Worm (Caenorhabditis elegans) whole organism, young adult: ENCODE results near the gene snrp-200.

Experiments used
- C17E4.6 ChIP-seq: fragments of 200-800 bp; sonication (Bioruptor generic); IDR thresholded peaks from 2 replicates; pipeline ENCODE4 v1.3.6; 2022; ENCODE audit warnings: missing genetic modification reagents, missing genetic modification characterization, missing compliant biosample characterization
- F23B12.7 ChIP-seq: sonication (generic microtip); optimal IDR thresholded peaks from 2 replicates; lab custom pipeline; 2017; ENCODE audit warnings: missing genetic modification characterization, mild to moderate bottlenecking, missing compliant biosample characterization, antibody characterized with exemption, moderate library complexity; ENCODE audit not compliant: insufficient read depth
- F49E8.2 ChIP-seq: sonication (generic microtip); optimal IDR thresholded peaks from 3 replicates; lab custom pipeline; 2017; ENCODE audit warnings: missing genetic modification characterization, mild to moderate bottlenecking, missing compliant biosample characterization, antibody characterized with exemption, moderate library complexity; ENCODE audit not compliant: insufficient read depth
- F52B5.7 ChIP-seq: sonication (generic microtip); optimal IDR thresholded peaks from 2 replicates; lab custom pipeline; 2016; ENCODE audit warnings: mild to moderate bottlenecking, missing genetic modification characterization, missing compliant biosample characterization
- K12H6.12 ChIP-seq: fragments of 200-800 bp; sonication (Bioruptor generic); optimal IDR thresholded peaks from 2 replicates; lab custom pipeline; 2018; ENCODE audit warnings: mild to moderate bottlenecking, missing genetic modification characterization, missing compliant biosample characterization
- T07F8.4 ChIP-seq: sonication (generic microtip); optimal IDR thresholded peaks from 2 replicates; lab custom pipeline; 2016; ENCODE audit warnings: mild to moderate bottlenecking, missing genetic modification characterization, moderate library complexity, missing compliant biosample characterization
- Y53F4B.3 ChIP-seq: fragments of 200-800 bp; sonication (Bioruptor generic); IDR thresholded peaks from 2 replicates; pipeline ENCODE4 v1.3.6; 2022; ENCODE audit warnings: missing genetic modification reagents, missing genetic modification characterization, missing compliant biosample characterization
- Y53G8AR.9 ChIP-seq: fragments of 200-800 bp; sonication (Bioruptor generic); conservative IDR thresholded peaks from 2 replicates; pipeline ENCODE4 v1.3.6; 2022; ENCODE audit warnings: missing genetic modification reagents, missing genetic modification characterization, missing compliant biosample characterization
- Y56A3A.18 ChIP-seq: fragments of 200-800 bp; sonication (Bioruptor generic); IDR thresholded peaks from 2 replicates; pipeline ENCODE4 v1.3.6; 2022; ENCODE audit warnings: missing genetic modification reagents, missing genetic modification characterization, missing compliant biosample characterization
- Y79H2A.3 ChIP-seq: fragments of 200-800 bp; sonication (Bioruptor generic); conservative IDR thresholded peaks from 2 replicates; pipeline ENCODE4 v1.3.6; 2022; ENCODE audit warnings: missing genetic modification reagents, missing genetic modification characterization, missing compliant biosample characterization
- Y95B8A.8 ChIP-seq: fragments of 200-800 bp; sonication (Bioruptor generic); IDR thresholded peaks from 2 replicates; pipeline ENCODE4 v1.3.6; 2022; ENCODE audit warnings: missing genetic modification reagents, missing genetic modification characterization, missing compliant biosample characterization
- akir-1 ChIP-seq: fragments of 200-800 bp; sonication (Bioruptor generic); optimal IDR thresholded peaks from 2 replicates; lab custom pipeline; 2018; ENCODE audit warnings: mild to moderate bottlenecking, missing genetic modification characterization, moderate library complexity, missing compliant biosample characterization
- attf-5 ChIP-seq: fragments of 200-800 bp; sonication (Bioruptor generic); optimal IDR thresholded peaks from 2 replicates; lab custom pipeline; 2018; ENCODE audit warnings: mild to moderate bottlenecking, missing genetic modification characterization, missing compliant biosample characterization
- cebp-1 ChIP-seq, 2 experiments: fragments of 200-800 bp in 1 of 2; sonication (Bioruptor generic) in 1 of 2; sonication (generic microtip) in 1 of 2; IDR thresholded peaks in 1 of 2; optimal IDR thresholded peaks in 1 of 2; 2 replicates each; pipeline versions ENCODE4 v1.3.6 to Lab custom; 2017 to 2022; ENCODE audit warnings: missing compliant biosample characterization in 2 of 2, missing genetic modification characterization in 2 of 2, mild to moderate bottlenecking in 1 of 2, missing genetic modification reagents in 1 of 2, moderate library complexity in 1 of 2
- ceh-40 ChIP-seq: fragments of 200-800 bp; sonication (Bioruptor generic); IDR thresholded peaks from 2 replicates; pipeline ENCODE4 v1.3.6; 2022; ENCODE audit warnings: missing genetic modification characterization, missing compliant biosample characterization
- ceh-58 ChIP-seq: fragments of 200-800 bp; sonication (Bioruptor generic); IDR thresholded peaks from 2 replicates; pipeline ENCODE4 v1.3.6; 2022; ENCODE audit warnings: missing genetic modification characterization, missing compliant biosample characterization
- ceh-91 ChIP-seq: fragments of 200-800 bp; sonication (Bioruptor generic); IDR thresholded peaks from 2 replicates; pipeline ENCODE4 v1.3.6; 2022; ENCODE audit warnings: missing genetic modification reagents, missing genetic modification characterization, missing compliant biosample characterization
- die-1 ChIP-seq: sonication (generic microtip); optimal IDR thresholded peaks from 2 replicates; lab custom pipeline; 2016; ENCODE audit warnings: missing genotype, mild to moderate bottlenecking, missing genetic modification characterization, missing compliant biosample characterization
- dox-1 ChIP-seq: fragments of 200-800 bp; sonication (Bioruptor generic); IDR thresholded peaks from 2 replicates; pipeline ENCODE4 v1.3.6; 2022; ENCODE audit warnings: missing genetic modification reagents, missing genetic modification characterization, missing compliant biosample characterization
- dpff-1 ChIP-seq: sonication (generic microtip); optimal IDR thresholded peaks from 2 replicates; lab custom pipeline; 2017; ENCODE audit warnings: mild to moderate bottlenecking, missing genetic modification characterization, missing compliant biosample characterization
- efl-1 ChIP-seq: fragments of 150-350 bp; optimal IDR thresholded peaks from 2 replicates; lab custom pipeline; 2014; ENCODE audit warnings: missing biosample characterization, missing genetic modification reagents, missing genetic modification characterization
- ets-4 ChIP-seq: fragments of 200-800 bp; sonication (Bioruptor generic); optimal IDR thresholded peaks from 2 replicates; lab custom pipeline; 2018; ENCODE audit warnings: mild to moderate bottlenecking, missing genetic modification characterization, missing compliant biosample characterization
- fkh-3 ChIP-seq: sonication (generic microtip); optimal IDR thresholded peaks from 2 replicates; lab custom pipeline; 2016; ENCODE audit warnings: mild to moderate bottlenecking, missing genetic modification characterization, missing compliant biosample characterization
- gei-17 ChIP-seq: fragments of 200-800 bp; sonication (Bioruptor generic); optimal IDR thresholded peaks from 2 replicates; lab custom pipeline; 2018; ENCODE audit warnings: mild to moderate bottlenecking, missing genetic modification characterization, missing compliant biosample characterization
- him-1 ChIP-seq: sonication (generic microtip); optimal IDR thresholded peaks from 2 replicates; lab custom pipeline; 2016; ENCODE audit warnings: missing genotype, missing genetic modification reagents, missing genetic modification characterization, missing compliant biosample characterization
- hlh-26 ChIP-seq: fragments of 200-800 bp; sonication (Bioruptor generic); conservative IDR thresholded peaks from 2 replicates; pipeline ENCODE4 v1.3.6; 2022; ENCODE audit warnings: missing genetic modification reagents, missing genetic modification characterization, missing compliant biosample characterization
- let-526 ChIP-seq: fragments of 200-800 bp; sonication (Bioruptor generic); IDR thresholded peaks from 2 replicates; pipeline ENCODE4 v1.3.6; 2022; ENCODE audit warnings: missing genetic modification reagents, missing genetic modification characterization, missing compliant biosample characterization
- let-607 ChIP-seq, 2 experiments: fragments of 200-800 bp in 1 of 2; sonication (Bioruptor generic) in 1 of 2; sonication (generic microtip) in 1 of 2; optimal IDR thresholded peaks; 2 replicates each; lab custom pipeline; 2016 to 2018; ENCODE audit warnings: mild to moderate bottlenecking in 2 of 2, missing compliant biosample characterization in 2 of 2, missing genetic modification characterization in 2 of 2, moderate library complexity in 2 of 2, missing genotype in 1 of 2
- lir-1 ChIP-seq: fragments of 200-800 bp; sonication (Bioruptor generic); conservative IDR thresholded peaks from 2 replicates; pipeline ENCODE4 v1.3.6; 2022; ENCODE audit warnings: missing genetic modification reagents, missing genetic modification characterization, missing compliant biosample characterization
- madf-8 ChIP-seq: fragments of 200-800 bp; sonication (Bioruptor generic); conservative IDR thresholded peaks from 2 replicates; pipeline ENCODE4 v1.3.6; 2022; ENCODE audit warnings: missing genetic modification reagents, missing genetic modification characterization, missing compliant biosample characterization
- mcd-1 ChIP-seq: fragments of 200-800 bp; sonication (Bioruptor generic); IDR thresholded peaks from 2 replicates; pipeline ENCODE4 v1.3.6; 2022; ENCODE audit warnings: missing genetic modification reagents, missing genetic modification characterization, missing compliant biosample characterization
- nfya-1 ChIP-seq: sonication (generic microtip); optimal IDR thresholded peaks from 2 replicates; lab custom pipeline; 2017; ENCODE audit warnings: antibody characterized with exemption, missing compliant biosample characterization, missing genetic modification characterization, borderline replicate concordance; ENCODE audit not compliant: insufficient read depth
- nhr-27 ChIP-seq: fragments of 200-800 bp; sonication (Bioruptor generic); optimal IDR thresholded peaks from 2 replicates; lab custom pipeline; 2018; ENCODE audit warnings: mild to moderate bottlenecking, missing genetic modification characterization, moderate library complexity, missing compliant biosample characterization
- pbrm-1 ChIP-seq: fragments of 200-800 bp; sonication (Bioruptor generic); IDR thresholded peaks from 2 replicates; pipeline ENCODE4 v1.3.6; 2022; ENCODE audit warnings: missing genetic modification reagents, missing genetic modification characterization, missing compliant biosample characterization
- sea-2 ChIP-seq: fragments of 200-800 bp; sonication (Bioruptor generic); IDR thresholded peaks from 2 replicates; pipeline ENCODE4 v1.3.6; 2022; ENCODE audit warnings: missing genetic modification characterization, missing compliant biosample characterization
- snpc-1.1 ChIP-seq: sonication (generic microtip); optimal IDR thresholded peaks from 2 replicates; lab custom pipeline; 2017; ENCODE audit warnings: missing genetic modification characterization, mild to moderate bottlenecking, missing compliant biosample characterization, antibody characterized with exemption, moderate library complexity, missing genotype, missing genetic modification reagents; ENCODE audit not compliant: insufficient read depth
- somi-1 ChIP-seq: fragments of 200-800 bp; sonication (Bioruptor generic); optimal IDR thresholded peaks from 2 replicates; lab custom pipeline; 2018; ENCODE audit warnings: mild to moderate bottlenecking, missing genetic modification characterization, missing compliant biosample characterization
- tbp1 ChIP-seq: fragments of 200-800 bp; sonication (Bioruptor generic); optimal IDR thresholded peaks from 2 replicates; lab custom pipeline; 2018; ENCODE audit warnings: mild to moderate bottlenecking, missing genetic modification characterization, missing compliant biosample characterization
- tbx-9 ChIP-seq: sonication (generic microtip); optimal IDR thresholded peaks from 2 replicates; lab custom pipeline; 2016; ENCODE audit warnings: borderline replicate concordance, missing genetic modification characterization, inconsistent platforms, missing compliant biosample characterization
- zfh-2 ChIP-seq: fragments of 200-800 bp; sonication (Bioruptor generic); conservative IDR thresholded peaks from 2 replicates; pipeline ENCODE4 v1.3.6; 2022; ENCODE audit warnings: missing genetic modification reagents, missing genetic modification characterization, missing compliant biosample characterization
- ztf-22 ChIP-seq: fragments of 200-800 bp; sonication (Bioruptor generic); optimal IDR thresholded peaks from 2 replicates; lab custom pipeline; 2018; ENCODE audit warnings: mild to moderate bottlenecking, missing genetic modification characterization, moderate library complexity, missing compliant biosample characterization
- ztf-25 ChIP-seq: fragments of 200-800 bp; sonication (Bioruptor generic); IDR thresholded peaks from 2 replicates; pipeline ENCODE4 v1.3.6; 2022; ENCODE audit warnings: missing genetic modification reagents, missing genetic modification characterization, missing compliant biosample characterization

snrp-200 gene

ce11 chrII:12728608-12729007 lies 8.1 kb downstream of the snrp-200 start (continued):
- TF ChIP-seq T07F8.4 (tag; lab: Kevin White, UChicago) = no peak
- TF ChIP-seq, all 124 proteins: peak for 2

DNA sequence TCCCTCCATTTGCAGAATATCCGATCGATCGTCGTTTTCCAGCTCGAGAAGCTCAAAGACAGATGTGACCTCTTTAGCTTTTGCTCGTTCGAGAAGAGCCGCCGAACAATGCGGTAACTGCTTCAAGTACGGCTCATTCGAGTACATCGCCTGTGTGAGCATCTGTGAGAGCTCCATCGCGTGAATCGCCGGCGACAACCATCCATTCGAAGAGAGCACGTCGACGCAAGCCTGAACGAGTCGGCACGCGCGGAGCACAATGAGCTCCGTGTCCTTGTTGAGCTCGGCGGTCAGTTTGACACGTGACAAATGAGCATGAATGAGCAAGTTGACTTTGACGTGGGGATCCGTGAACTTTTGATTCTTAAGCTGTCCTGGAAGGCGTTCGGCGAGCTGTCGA lies 8.8 kb downstream of the snrp-200 start:
- TF ChIP-seq C17E4.6 (GFP tag; lab: Robert Waterston, UW) (no peak), snpc-1.1 (tag; lab: Kevin White, UChicago) (no peak), zfh-2 (GFP tag; lab: Robert Waterston, UW) (peak; percentile 82), mcd-1 (GFP tag; lab: Robert Waterston, UW) (0 out of 2 replicates have a peak, but pooled peaks have one; percentile 18), madf-8 (GFP tag; lab: Robert Waterston, UW) (no peak)

ce11 chrII:12726704-12727103 lies 10.0 kb downstream of the snrp-200 start:
- TF ChIP-seq ceh-91 (GFP tag; lab: Robert Waterston, UW) (no peak; the same call in 1 of the 2 replicates), Y53G8AR.9 (peak; percentile 85; the same call in 1 of the 2 replicates), Y79H2A.3 (GFP tag; lab: Robert Waterston, UW) (peak; percentile 81; the same call in 1 of the 2 replicates), ets-4 (GFP tag; lab: Kevin White, UChicago) (no peak), Y95B8A.8 (peak; percentile 82), snpc-1.1 (tag; lab: Kevin White, UChicago) (peak; percentile 3), him-1 (tag; lab: Kevin White, UChicago) (peak; percentile 92), Y53F4B.3 (no peak), gei-17 (GFP tag; lab: Kevin White, UChicago) (no peak), ceh-58 (GFP tag; lab: Robert Waterston, UW) (no peak), dox-1 (GFP tag; lab: Robert Waterston, UW) (no peak; the same call in 1 of the 2 replicates), F23B12.7 (tag; lab: Kevin White, UChicago) (no peak), mcd-1 (GFP tag; lab: Robert Waterston, UW) (no peak), attf-5 (GFP tag; lab: Kevin White, UChicago) (no peak), hlh-26 (no peak), let-607 (tag; optimal IDR thresholded peaks at IDR 0.05; lab: Kevin White, UChicago) (no peak), lir-1 (GFP tag; lab: Robert Waterston, UW) (no peak), nhr-27 (tag; lab: Kevin White, UChicago) (no peak), cebp-1 (GFP tag; IDR thresholded peaks at IDR 0.05; lab: Robert Waterston, UW) (no peak), cebp-1 (tag; optimal IDR thresholded peaks at IDR 0.05; lab: Kevin White, UChicago) (peak; percentile 45), K12H6.12 (no peak), die-1 (tag; lab: Kevin White, UChicago) (no peak), efl-1 (GFP tag; lab: Kevin White, UChicago) (no peak), T07F8.4 (tag; lab: Kevin White, UChicago) (no peak), dpff-1 (no peak), F52B5.7 (tag; lab: Kevin White, UChicago) (peak; percentile 34), tbx-9 (tag; lab: Kevin White, UChicago) (no peak), pbrm-1 (GFP tag; lab: Robert Waterston, UW) (0 out of 2 replicates have a peak, but pooled peaks have one; percentile 49), ztf-22 (GFP tag; lab: Kevin White, UChicago) (no peak), ceh-40 (GFP tag; lab: Robert Waterston, UW) (no peak), Y56A3A.18 (GFP tag; lab: Robert Waterston, UW) (peak; percentile 44; the same call in 1 of the 2 replicates), F49E8.2 (tag; lab: Kevin White, UChicago) (peak; percentile 0), akir-1 (GFP tag; lab: Kevin White, UChicago) (no peak), fkh-3 (no peak), let-526 (GFP tag; lab: Robert Waterston, UW) (no peak), ztf-25 (GFP tag; lab: Robert Waterston, UW) (no peak), somi-1 (GFP tag; lab: Kevin White, UChicago) (no peak), tbp1 (GFP tag; lab: Kevin White, UChicago) (peak; percentile 23), sea-2 (GFP tag; lab: Robert Waterston, UW) (no peak), nfya-1 (tag; lab: Kevin White, UChicago) (no peak)
